Fruit fly (Drosophila melanogaster) whole organism, adult: ENCODE results near the gene CG14322.

ENCODE experiments used
- CG14711 ChIP-seq: fragments of 200-800 bp; sonication (Bioruptor generic); optimal IDR thresholded peaks from 2 replicates; lab custom pipeline; 2018; ENCODE audit warnings: missing biosample characterization, mild to moderate bottlenecking, missing genetic modification characterization, moderate library complexity
- CG1620 ChIP-seq: fragments of 200-800 bp; sonication (Bioruptor generic); optimal IDR thresholded peaks from 2 replicates; lab custom pipeline; 2016; ENCODE audit warnings: missing biosample characterization, missing genetic modification characterization
- CG7101 ChIP-seq: fragments of 200-800 bp; sonication (Bioruptor generic); optimal IDR thresholded peaks from 2 replicates; lab custom pipeline; 2018; ENCODE audit warnings: missing biosample characterization, mild to moderate bottlenecking, missing genetic modification characterization, moderate library complexity
- Mnt ChIP-seq: fragments of 200-800 bp; sonication (Bioruptor generic); optimal IDR thresholded peaks from 2 replicates; lab custom pipeline; 2016; ENCODE audit warnings: missing biosample characterization, mild to moderate bottlenecking, missing genetic modification characterization
- kay ChIP-seq: fragments of 200-800 bp; sonication (Bioruptor generic); peaks from one replicate; lab custom pipeline; 2016; ENCODE audit warnings: missing biosample characterization, missing genetic modification characterization, borderline replicate concordance
- ovo ChIP-seq: fragments of 200-800 bp; sonication (Bioruptor generic); optimal IDR thresholded peaks from 2 replicates; lab custom pipeline; 2016; ENCODE audit warnings: missing biosample characterization, missing genetic modification characterization

DNA sequence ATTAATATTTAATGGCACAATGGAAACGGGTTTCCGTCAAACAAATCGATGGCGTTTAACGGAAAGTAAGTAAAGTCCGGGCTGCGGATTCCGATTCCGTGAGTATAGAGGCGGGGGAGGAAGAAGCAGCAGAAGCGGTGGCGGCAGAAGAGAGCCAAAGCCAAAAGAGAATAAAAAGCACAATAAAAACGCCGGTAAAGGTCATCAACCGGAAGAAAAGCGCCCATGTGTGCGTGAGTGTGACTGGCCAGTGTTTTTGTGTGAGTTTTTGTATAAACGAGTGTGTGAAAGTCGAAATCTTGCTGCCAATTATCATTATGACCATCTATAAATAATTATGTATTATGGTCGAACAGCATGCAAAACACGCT lies 32.8 kb downstream of the CG14322 start:
- no peak for TF ChIP-seq CG14711
- TF ChIP-seq CG7101 (tag; lab: Kevin White, UChicago) = no peak
- no peak for TF ChIP-seq CG1620 (GFP tag; lab: Kevin White, UChicago)
- no peak for TF ChIP-seq Mnt (GFP tag; lab: Kevin White, UChicago)
- TF ChIP-seq ovo (GFP tag; lab: Kevin White, UChicago) = no peak
- no peak for TF ChIP-seq kay (GFP tag; lab: Kevin White, UChicago)
